Worm (Caenorhabditis elegans): ENCODE measurements around the gene F09A5.2.

Gene F09A5.2

ce11 chrX:13169133-13169532, 34.2 kb downstream of the F09A5.2 start (continued):
- TF ChIP-seq aly-2 (tag; optimal IDR thresholded peaks at IDR 0.05), result no peak
- no peak for TF ChIP-seq ceh-63 (GFP tag; optimal IDR thresholded peaks at IDR 0.05)
- no peak for TF ChIP-seq nhr-28 (tag; optimal IDR thresholded peaks at IDR 0.05)
- no peak for TF ChIP-seq hlh-4 (tag; optimal IDR thresholded peaks at IDR 0.05)
- TF ChIP-seq pqm-1 (tag; optimal IDR thresholded peaks at IDR 0.05), result no peak
- TF ChIP-seq zip-4 (GFP tag; optimal IDR thresholded peaks at IDR 0.05), result no peak
- TF ChIP-seq nhr-19 (GFP tag; conservative IDR thresholded peaks at IDR 0.05), result peak; percentile 53
- no peak for TF ChIP-seq sox-4 (tag; optimal IDR thresholded peaks at IDR 0.05)
- no peak for TF ChIP-seq ceh-90 (tag; optimal IDR thresholded peaks at IDR 0.05)
- TF ChIP-seq sptf-1 (tag; optimal IDR thresholded peaks at IDR 0.05), result no peak
- no peak for TF ChIP-seq pag-3 (tag; optimal IDR thresholded peaks at IDR 0.05; ENCODE audit: borderline replicate concordance, insufficient read depth)
- no peak for TF ChIP-seq nhr-11 (tag; optimal IDR thresholded peaks at IDR 0.05)
- peak; percentile 49 for TF ChIP-seq C16A3.4 (tag; optimal IDR thresholded peaks at IDR 0.05)
- TF ChIP-seq efl-3 (GFP tag; optimal IDR thresholded peaks at IDR 0.05), result no peak
- TF ChIP-seq nhr-71 (tag; optimal IDR thresholded peaks at IDR 0.05), result peak; percentile 87
- peak; percentile 73 for TF ChIP-seq nhr-20 (tag; optimal IDR thresholded peaks at IDR 0.05)
- TF ChIP-seq rnt-1 (tag; optimal IDR thresholded peaks at IDR 0.05), result peak; percentile 79
- TF ChIP-seq mep-1 (tag; optimal IDR thresholded peaks at IDR 0.05), result peak; percentile 77
- no peak for TF ChIP-seq nhr-77 (tag; optimal IDR thresholded peaks at IDR 0.05)
- peak in 1 of 2 experiments; percentile 12 for TF ChIP-seq efl-1 (optimal IDR thresholded peaks at IDR 0.05)
- no peak for TF ChIP-seq efl-1 (GFP tag; optimal IDR thresholded peaks at IDR 0.05 in 1 of 2)
- no peak for TF ChIP-seq F16B12.6 (tag; optimal IDR thresholded peaks at IDR 0.05)
- TF ChIP-seq ceh-88 (GFP tag; IDR thresholded peaks at IDR 0.05), result no peak
- no peak for TF ChIP-seq snpc-4 (tag; optimal IDR thresholded peaks at IDR 0.05)
- TF ChIP-seq nhr-90 (tag; optimal IDR thresholded peaks at IDR 0.05; ENCODE audit: poor library complexity), result peak; percentile 45
- TF ChIP-seq nhr-47 (tag; optimal IDR thresholded peaks at IDR 0.05), result peak; percentile 36
- peak; percentile 90 for TF ChIP-seq lin-14 (GFP tag; optimal IDR thresholded peaks at IDR 0.05)
- peak; percentile 45 for TF ChIP-seq lir-3 (tag; optimal IDR thresholded peaks at IDR 0.05; ENCODE audit: poor library complexity)
- peak; percentile 92 for TF ChIP-seq nhr-85 (tag)
- no peak for TF ChIP-seq ces-1 (GFP tag; optimal IDR thresholded peaks at IDR 0.05)
- TF ChIP-seq nhr-12 (tag; optimal IDR thresholded peaks at IDR 0.05), result no peak
- TF ChIP-seq lin-35 (GFP tag; optimal IDR thresholded peaks at IDR 0.05), result peak; percentile 17 to 55
- no peak for TF ChIP-seq tlp-1 (tag; optimal IDR thresholded peaks at IDR 0.05)
- peak; percentile 64 for TF ChIP-seq skn-1 (tag; optimal IDR thresholded peaks at IDR 0.05)

DNA sequence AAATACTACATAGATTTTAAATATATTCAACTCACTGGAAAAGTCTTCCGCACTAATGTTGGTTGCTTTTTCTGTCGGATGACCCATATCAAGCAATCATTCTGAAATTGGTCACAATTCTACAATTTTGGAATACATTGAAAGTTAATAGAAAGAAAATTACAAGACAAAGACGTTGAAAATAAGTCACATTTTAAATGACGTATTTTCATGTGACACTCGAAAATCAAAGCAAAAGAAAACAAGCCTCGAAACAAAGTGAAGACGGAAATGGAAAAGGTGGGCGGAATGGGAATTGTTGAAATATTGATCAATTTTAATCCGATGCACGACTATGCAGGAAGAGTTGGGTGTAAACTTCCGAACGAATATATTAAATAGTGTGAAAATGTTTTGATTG, 35.1 kb downstream of the F09A5.2 start, which contains the start of gene mob-2:
Gene mob-2, minus strand, starts transcription at position 101 of the 400 bp plus-strand sequence.
- TF ChIP-seq ztf-4 (tag; optimal IDR thresholded peaks at IDR 0.05), result no peak
- no peak for TF ChIP-seq grh-1 (GFP tag; IDR thresholded peaks at IDR 0.05)
- no peak for TF ChIP-seq aha-1 (tag; optimal IDR thresholded peaks at IDR 0.05)
- TF ChIP-seq lin-15B (tag; optimal IDR thresholded peaks at IDR 0.05), result no peak
- no peak for TF ChIP-seq ama-1 (optimal IDR thresholded peaks at IDR 0.05)
- no peak for TF ChIP-seq nhr-47 (tag; optimal IDR thresholded peaks at IDR 0.05)
- TF ChIP-seq unc-130 (tag; optimal IDR thresholded peaks at IDR 0.05), result no peak
- no peak for TF ChIP-seq skn-1 (tag; optimal IDR thresholded peaks at IDR 0.05)
- peak in 1 of 2 experiments; percentile 19 for TF ChIP-seq lin-35 (GFP tag; optimal IDR thresholded peaks at IDR 0.05)
- no peak for TF ChIP-seq fkh-4 (tag; optimal IDR thresholded peaks at IDR 0.05; ENCODE audit: borderline replicate concordance)
- TF ChIP-seq egl-13 (tag; optimal IDR thresholded peaks at IDR 0.05), result no peak
- TF ChIP-seq unc-98 (GFP tag; IDR thresholded peaks at IDR 0.05), result no peak
- TF ChIP-seq lir-3 (tag; optimal IDR thresholded peaks at IDR 0.05; ENCODE audit: poor library complexity), result no peak
- no peak for TF ChIP-seq F16B12.6 (tag; optimal IDR thresholded peaks at IDR 0.05)
- no peak for TF ChIP-seq zip-4 (GFP tag; optimal IDR thresholded peaks at IDR 0.05)
- TF ChIP-seq lin-13 (GFP tag; optimal IDR thresholded peaks at IDR 0.05), result no peak
- peak; percentile 18 for TF ChIP-seq lin-14 (GFP tag; optimal IDR thresholded peaks at IDR 0.05)
- TF ChIP-seq dsc-1 (tag; optimal IDR thresholded peaks at IDR 0.05), result peak; percentile 27
- TF ChIP-seq nhr-12 (tag; optimal IDR thresholded peaks at IDR 0.05), result no peak
- TF ChIP-seq nhr-20 (tag; optimal IDR thresholded peaks at IDR 0.05), result no peak
- TF ChIP-seq tlp-1 (tag; optimal IDR thresholded peaks at IDR 0.05), result no peak
- no peak for TF ChIP-seq C04F5.9 (tag; optimal IDR thresholded peaks at IDR 0.05)
- TF ChIP-seq pag-3 (tag; optimal IDR thresholded peaks at IDR 0.05; ENCODE audit: borderline replicate concordance, insufficient read depth), result no peak
- peak; percentile 17 for TF ChIP-seq snu-23 (GFP tag; optimal IDR thresholded peaks at IDR 0.05)
- TF ChIP-seq sptf-1 (tag; optimal IDR thresholded peaks at IDR 0.05), result no peak
- no peak for TF ChIP-seq hpl-2 (GFP tag; optimal IDR thresholded peaks at IDR 0.05)
- peak; percentile 26 for TF ChIP-seq nhr-85 (tag)
- no peak for TF ChIP-seq nhr-77 (tag; optimal IDR thresholded peaks at IDR 0.05)
- no peak for TF ChIP-seq elt-2 (tag; optimal IDR thresholded peaks at IDR 0.05)
- no peak for TF ChIP-seq lin-39 (tag; optimal IDR thresholded peaks at IDR 0.05)
- no peak for TF ChIP-seq swsn-7 (tag; optimal IDR thresholded peaks at IDR 0.05)
- TF ChIP-seq mab-9 (GFP tag; IDR thresholded peaks at IDR 0.05), result no peak
- TF ChIP-seq ces-1 (GFP tag; optimal IDR thresholded peaks at IDR 0.05), result no peak
- peak; percentile 26 for TF ChIP-seq nhr-71 (tag; optimal IDR thresholded peaks at IDR 0.05)

Measured in whole organism, L1 larva.